Worm (Caenorhabditis elegans) whole organism, young adult: ENCODE results near the gene B0416.11.

ENCODE experiments used
- B0019.2 ChIP-seq: fragments of 200-800 bp; sonication (Bioruptor generic); conservative IDR thresholded peaks from 2 replicates; pipeline ENCODE4 v1.3.6; 2022; ENCODE audit warnings: missing genetic modification reagents, missing genetic modification characterization, missing compliant biosample characterization
- C06A6.2 ChIP-seq: fragments of 200-800 bp; sonication (Bioruptor generic); conservative IDR thresholded peaks from 2 replicates; pipeline ENCODE4 v1.3.6; 2022; ENCODE audit warnings: missing genetic modification characterization, missing compliant biosample characterization
- F23B12.7 ChIP-seq: sonication (generic microtip); optimal IDR thresholded peaks from 2 replicates; lab custom pipeline; 2017; ENCODE audit warnings: missing genetic modification characterization, mild to moderate bottlenecking, missing compliant biosample characterization, antibody characterized with exemption, moderate library complexity; ENCODE audit not compliant: insufficient read depth
- F37B4.10 ChIP-seq: fragments of 200-800 bp; sonication (Bioruptor generic); IDR thresholded peaks from 2 replicates; pipeline ENCODE4 v1.3.6; 2022; ENCODE audit warnings: missing genetic modification characterization, missing compliant biosample characterization
- T26A5.8 ChIP-seq: sonication (generic microtip); optimal IDR thresholded peaks from 2 replicates; lab custom pipeline; 2016; ENCODE audit warnings: missing genetic modification characterization, missing compliant biosample characterization
- Y53G8AR.9 ChIP-seq: fragments of 200-800 bp; sonication (Bioruptor generic); conservative IDR thresholded peaks from 2 replicates; pipeline ENCODE4 v1.3.6; 2022; ENCODE audit warnings: missing genetic modification reagents, missing genetic modification characterization, missing compliant biosample characterization
- Y95B8A.8 ChIP-seq: fragments of 200-800 bp; sonication (Bioruptor generic); IDR thresholded peaks from 2 replicates; pipeline ENCODE4 v1.3.6; 2022; ENCODE audit warnings: missing genetic modification reagents, missing genetic modification characterization, missing compliant biosample characterization
- ZK185.1 ChIP-seq: sonication (generic microtip); optimal IDR thresholded peaks from 2 replicates; lab custom pipeline; 2016; ENCODE audit warnings: mild to moderate bottlenecking, missing genetic modification characterization, missing compliant biosample characterization; ENCODE audit not compliant: poor library complexity, severe bottlenecking
- akir-1 ChIP-seq: fragments of 200-800 bp; sonication (Bioruptor generic); optimal IDR thresholded peaks from 2 replicates; lab custom pipeline; 2018; ENCODE audit warnings: mild to moderate bottlenecking, missing genetic modification characterization, moderate library complexity, missing compliant biosample characterization
- attf-3 ChIP-seq: fragments of 200-800 bp; sonication (Bioruptor generic); conservative IDR thresholded peaks from 2 replicates; pipeline ENCODE4 v1.3.6; 2022; ENCODE audit warnings: missing genetic modification reagents, missing genetic modification characterization, missing compliant biosample characterization
- attf-5 ChIP-seq: fragments of 200-800 bp; sonication (Bioruptor generic); optimal IDR thresholded peaks from 2 replicates; lab custom pipeline; 2018; ENCODE audit warnings: mild to moderate bottlenecking, missing genetic modification characterization, missing compliant biosample characterization
- ccch-3 ChIP-seq: fragments of 200-800 bp; sonication (Bioruptor generic); optimal IDR thresholded peaks from 2 replicates; lab custom pipeline; 2018; ENCODE audit warnings: mild to moderate bottlenecking, missing genetic modification characterization, missing compliant biosample characterization
- ceh-27 ChIP-seq: fragments of 200-800 bp; sonication (Bioruptor generic); optimal IDR thresholded peaks from 2 replicates; lab custom pipeline; 2018; ENCODE audit warnings: mild to moderate bottlenecking, missing genetic modification characterization, moderate library complexity, missing compliant biosample characterization
- efl-1 ChIP-seq: fragments of 150-350 bp; optimal IDR thresholded peaks from 2 replicates; lab custom pipeline; 2014; ENCODE audit warnings: missing biosample characterization, missing genetic modification reagents, missing genetic modification characterization
- egl-18 ChIP-seq: fragments of 200-800 bp; sonication (Bioruptor generic); IDR thresholded peaks from 2 replicates; pipeline ENCODE4 v1.3.6; 2022; ENCODE audit warnings: missing genetic modification reagents, missing genetic modification characterization, missing compliant biosample characterization
- egrh-3 ChIP-seq: fragments of 200-800 bp; sonication (Bioruptor generic); IDR thresholded peaks from 2 replicates; pipeline ENCODE4 v1.3.6; 2022; ENCODE audit warnings: missing genetic modification reagents, missing genetic modification characterization, missing compliant biosample characterization
- ekl-4 ChIP-seq: fragments of 200-800 bp; sonication (Bioruptor generic); IDR thresholded peaks from 2 replicates; pipeline ENCODE4 v1.3.6; 2022; ENCODE audit warnings: missing genetic modification reagents, missing genetic modification characterization, missing compliant biosample characterization
- ets-4 ChIP-seq: fragments of 200-800 bp; sonication (Bioruptor generic); optimal IDR thresholded peaks from 2 replicates; lab custom pipeline; 2018; ENCODE audit warnings: mild to moderate bottlenecking, missing genetic modification characterization, missing compliant biosample characterization
- gei-17 ChIP-seq: fragments of 200-800 bp; sonication (Bioruptor generic); optimal IDR thresholded peaks from 2 replicates; lab custom pipeline; 2018; ENCODE audit warnings: mild to moderate bottlenecking, missing genetic modification characterization, missing compliant biosample characterization
- him-1 ChIP-seq: sonication (generic microtip); optimal IDR thresholded peaks from 2 replicates; lab custom pipeline; 2016; ENCODE audit warnings: missing genotype, missing genetic modification reagents, missing genetic modification characterization, missing compliant biosample characterization
- mcd-1 ChIP-seq: fragments of 200-800 bp; sonication (Bioruptor generic); IDR thresholded peaks from 2 replicates; pipeline ENCODE4 v1.3.6; 2022; ENCODE audit warnings: missing genetic modification reagents, missing genetic modification characterization, missing compliant biosample characterization
- mes-4 ChIP-seq: sonication (generic microtip); optimal IDR thresholded peaks from 2 replicates; lab custom pipeline; 2016; ENCODE audit warnings: missing genotype, missing genetic modification characterization, missing compliant biosample characterization
- nfya-2 ChIP-seq: fragments of 200-800 bp; sonication (Bioruptor generic); IDR thresholded peaks from 2 replicates; pipeline ENCODE4 v1.3.6; 2022; ENCODE audit warnings: missing genetic modification reagents, missing genetic modification characterization, missing compliant biosample characterization
- nhr-90 ChIP-seq: sonication (generic microtip); optimal IDR thresholded peaks from 2 replicates; lab custom pipeline; 2016; ENCODE audit warnings: missing genotype, mild to moderate bottlenecking, missing genetic modification characterization, missing compliant biosample characterization
- repo-1 ChIP-seq: sonication (generic microtip); optimal IDR thresholded peaks from 2 replicates; lab custom pipeline; 2017; ENCODE audit warnings: mild to moderate bottlenecking, missing genetic modification characterization, missing compliant biosample characterization
- snpc-3.4 ChIP-seq: sonication (generic microtip); optimal IDR thresholded peaks from 2 replicates; lab custom pipeline; 2017; ENCODE audit warnings: missing genetic modification characterization, mild to moderate bottlenecking, missing compliant biosample characterization, antibody characterized with exemption, moderate library complexity, missing genotype, missing genetic modification reagents
- snpc-4 ChIP-seq, 5 experiments: fragments of 150-350 bp in 1 of 5; sonication (generic microtip) in 4 of 5; optimal IDR thresholded peaks; 2 replicates each; lab custom pipeline; 2014 to 2018; ENCODE audit warnings: missing genetic modification characterization in 5 of 5, missing biosample characterization in 3 of 5, antibody characterized with exemption in 2 of 5, mild to moderate bottlenecking in 2 of 5, missing compliant biosample characterization in 2 of 5, missing genotype in 2 of 5, moderate library complexity in 2 of 5, missing genetic modification reagents in 1 of 5
- somi-1 ChIP-seq: fragments of 200-800 bp; sonication (Bioruptor generic); optimal IDR thresholded peaks from 2 replicates; lab custom pipeline; 2018; ENCODE audit warnings: mild to moderate bottlenecking, missing genetic modification characterization, missing compliant biosample characterization
- zfh-2 ChIP-seq: fragments of 200-800 bp; sonication (Bioruptor generic); conservative IDR thresholded peaks from 2 replicates; pipeline ENCODE4 v1.3.6; 2022; ENCODE audit warnings: missing genetic modification reagents, missing genetic modification characterization, missing compliant biosample characterization
- ztf-18 ChIP-seq: sonication (generic microtip); optimal IDR thresholded peaks from 2 replicates; lab custom pipeline; 2016; ENCODE audit warnings: missing genotype, mild to moderate bottlenecking, missing genetic modification characterization, missing compliant biosample characterization
- ztf-22 ChIP-seq: fragments of 200-800 bp; sonication (Bioruptor generic); optimal IDR thresholded peaks from 2 replicates; lab custom pipeline; 2018; ENCODE audit warnings: mild to moderate bottlenecking, missing genetic modification characterization, moderate library complexity, missing compliant biosample characterization
- ztf-25 ChIP-seq: fragments of 200-800 bp; sonication (Bioruptor generic); IDR thresholded peaks from 2 replicates; pipeline ENCODE4 v1.3.6; 2022; ENCODE audit warnings: missing genetic modification reagents, missing genetic modification characterization, missing compliant biosample characterization
- ztf-28 ChIP-seq: fragments of 200-800 bp; sonication (Bioruptor generic); IDR thresholded peaks from 2 replicates; pipeline ENCODE4 v1.3.6; 2022; ENCODE audit warnings: missing genetic modification reagents, missing genetic modification characterization, missing compliant biosample characterization

B0416.11 gene

ce11 chrX:9311225-9311624, 28.3 kb upstream of the B0416.11 start, which contains the start of gene H29C22.1 (continued):
- TF ChIP-seq ztf-28 (GFP tag; lab: Robert Waterston, UW): no peak
- TF ChIP-seq, all 124 proteins: peak for 0

DNA sequence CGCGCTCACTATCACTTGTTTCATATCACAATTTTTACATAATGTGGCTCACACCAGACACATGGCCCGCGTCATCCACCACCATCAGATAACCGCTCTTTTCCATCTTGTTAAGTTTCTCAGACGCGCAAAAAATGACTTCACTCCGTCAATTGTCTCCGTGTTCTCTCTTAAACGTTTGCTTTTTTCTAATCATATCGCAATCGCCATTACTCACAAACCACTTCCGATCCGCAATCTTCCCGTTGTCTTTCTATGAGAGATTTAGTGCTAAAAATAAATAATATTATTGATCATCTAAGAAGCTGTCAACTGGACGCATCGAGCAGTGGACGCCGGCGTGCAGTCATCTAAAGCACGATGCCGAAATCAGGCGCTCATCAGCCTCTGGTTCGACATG, 20.5 kb upstream of the B0416.11 start, which contains the start of gene tmc-2:
tmc-2 (plus strand) TSS at position 301 of the 400 bp plus-strand sequence.
- TF ChIP-seq attf-3 (no peak), ekl-4 (GFP tag; lab: Robert Waterston, UW) (no peak), gei-17 (GFP tag; lab: Kevin White, UChicago) (no peak), ZK185.1 (tag; lab: Kevin White, UChicago) (no peak), ets-4 (GFP tag; lab: Kevin White, UChicago) (no peak), nhr-90 (tag; lab: Kevin White, UChicago) (no peak), repo-1 (no peak), B0019.2 (GFP tag; lab: Robert Waterston, UW) (no peak), Y95B8A.8 (GFP tag; lab: Robert Waterston, UW) (no peak), attf-5 (GFP tag; lab: Kevin White, UChicago) (no peak), ceh-27 (no peak), T26A5.8 (tag; lab: Kevin White, UChicago) (no peak), mes-4 (tag; lab: Kevin White, UChicago) (no peak), F37B4.10 (GFP tag; lab: Robert Waterston, UW) (no peak), efl-1 (no peak), C06A6.2 (GFP tag; lab: Robert Waterston, UW) (no peak), snpc-3.4 (tag; lab: Kevin White, UChicago) (no peak)

DNA sequence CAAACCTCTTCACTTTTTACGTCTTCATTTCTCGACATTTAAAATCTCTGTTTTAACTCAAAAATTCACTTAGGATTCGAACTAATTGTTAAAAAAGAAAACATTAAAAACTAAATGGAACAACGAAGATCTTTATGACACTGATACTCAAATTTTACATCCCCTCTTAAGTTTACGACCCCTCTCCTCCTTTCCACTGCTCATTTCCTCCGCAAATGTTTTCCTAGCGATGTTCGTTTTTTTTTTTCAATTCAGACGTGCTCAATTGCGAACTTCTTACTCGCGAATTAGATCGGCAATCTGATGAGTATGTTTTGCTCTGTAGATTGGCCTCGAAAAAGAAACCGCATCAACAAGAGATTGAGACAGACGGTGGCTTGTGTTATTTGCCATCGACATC, 19.8 kb upstream of the B0416.11 start:
- no peak for TF ChIP-seq ztf-25 (GFP tag; lab: Robert Waterston, UW)
- TF ChIP-seq nfya-2 (GFP tag; lab: Robert Waterston, UW): no peak
- no peak for TF ChIP-seq Y53G8AR.9 (GFP tag; lab: Robert Waterston, UW)
- TF ChIP-seq ztf-22 (GFP tag; lab: Kevin White, UChicago): no peak
- TF ChIP-seq ccch-3 (GFP tag; lab: Kevin White, UChicago): no peak

DNA sequence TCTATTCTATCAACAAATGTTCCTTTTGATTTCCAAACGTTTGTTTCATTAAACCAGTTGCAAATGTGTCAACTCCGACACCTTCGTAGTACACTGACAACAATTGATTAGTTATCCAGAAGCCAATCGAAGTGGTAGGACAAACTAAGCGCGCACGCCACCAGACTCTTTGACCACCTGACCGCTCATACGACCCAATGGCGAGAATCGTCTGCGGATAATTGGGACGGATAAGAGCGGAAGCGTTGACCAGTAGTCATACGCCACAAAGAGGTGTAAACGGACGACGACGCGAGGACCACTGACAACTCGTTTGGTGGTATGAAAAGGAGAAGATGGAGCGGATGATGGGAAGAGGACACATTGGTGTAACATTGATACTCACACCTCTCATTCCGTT, 17.5 kb upstream of the B0416.11 start:
- no peak for TF ChIP-seq akir-1 (GFP tag; lab: Kevin White, UChicago)
- TF ChIP-seq, all 124 proteins: peak for 0

DNA sequence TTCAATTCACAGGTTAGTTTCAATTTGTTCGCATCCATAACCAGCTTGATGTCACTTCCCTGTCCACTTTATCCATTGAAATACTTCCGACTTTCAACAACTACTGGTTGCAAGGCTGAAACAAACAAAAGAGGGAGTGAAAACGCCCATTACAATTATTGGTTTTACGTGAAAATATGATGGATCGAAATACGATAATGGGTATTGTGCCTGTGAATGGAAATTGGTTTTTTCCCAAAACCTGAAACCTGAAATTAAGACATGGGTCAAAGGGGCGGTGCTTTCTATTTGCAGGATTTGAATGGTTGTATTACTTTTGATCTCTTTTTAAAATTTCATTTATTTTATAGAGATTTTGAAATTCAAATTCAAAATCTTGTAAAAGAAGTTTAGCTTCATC, 15.9 kb upstream of the B0416.11 start, which contains the start of gene B0416.2:
B0416.2 (plus strand) TSS at position 301 of the 400 bp plus-strand sequence.
- TF ChIP-seq ztf-18 (tag; lab: Kevin White, UChicago): no peak
- TF ChIP-seq somi-1 (GFP tag; lab: Kevin White, UChicago): no peak
- TF ChIP-seq zfh-2 (GFP tag; lab: Robert Waterston, UW): no peak
- TF ChIP-seq him-1: no peak
- no peak for TF ChIP-seq egrh-3 (GFP tag; lab: Robert Waterston, UW)
- no peak for TF ChIP-seq egl-18 (GFP tag; lab: Robert Waterston, UW)

- TF ChIP-seq ets-4 (GFP tag; lab: Kevin White, UChicago) (no peak), F23B12.7 (no peak), ceh-27 (peak; percentile 16), mcd-1 (GFP tag; lab: Robert Waterston, UW) (no peak), snpc-4 (GFP tag; optimal IDR thresholded peaks at IDR 0.05; lab: Kevin White, UChicago) (no peak), snpc-4 (tag; optimal IDR thresholded peaks at IDR 0.05; lab: Kevin White, UChicago) (no peak)
Observed at ce11 chrX:9297834-9298233, 14.9 kb upstream of the B0416.11 start, which contains the start of gene B0416.7. Gene B0416.7 (minus strand): TSS chrX:9297934.
